Worm (Caenorhabditis elegans) whole organism, late embryonic: Measurements from ENCODE around the gene ints-11.

Source experiments
- ama-1 ChIP-seq: fragments of 150-350 bp; optimal IDR thresholded peaks from 2 replicates; lab custom pipeline; 2014
- fkh-10 ChIP-seq: fragments of 150-350 bp; optimal IDR thresholded peaks from 2 replicates; lab custom pipeline; 2014; ENCODE audit warnings: missing biosample characterization, missing genetic modification reagents, missing genetic modification characterization
- gmeb-2 ChIP-seq: sonication (generic microtip); optimal IDR thresholded peaks from 2 replicates; lab custom pipeline; 2016; ENCODE audit warnings: missing genetic modification characterization, inconsistent platforms, missing compliant biosample characterization
- lin-11 ChIP-seq: fragments of 200-800 bp; sonication (Bioruptor generic); optimal IDR thresholded peaks from 2 replicates; lab custom pipeline; 2018; ENCODE audit warnings: mild to moderate bottlenecking, missing genetic modification characterization, missing compliant biosample characterization
- nhr-11 ChIP-seq: fragments of 150-350 bp; optimal IDR thresholded peaks from 2 replicates; lab custom pipeline; 2014; ENCODE audit warnings: missing biosample characterization, missing genetic modification characterization
- nhr-232 ChIP-seq: sonication (generic microtip); optimal IDR thresholded peaks from 2 replicates; lab custom pipeline; 2016; ENCODE audit warnings: missing genetic modification characterization, missing compliant biosample characterization
- pha-4 ChIP-seq: fragments of 150-350 bp; optimal IDR thresholded peaks from 2 replicates; lab custom pipeline; 2018; ENCODE audit warnings: missing biosample characterization, missing genetic modification reagents, missing genetic modification characterization
- pqm-1 ChIP-seq: sonication (generic microtip); optimal IDR thresholded peaks from 2 replicates; lab custom pipeline; 2016; ENCODE audit warnings: missing genetic modification characterization, missing compliant biosample characterization
- tbx-2 ChIP-seq: sonication (generic microtip); optimal IDR thresholded peaks from 2 replicates; lab custom pipeline; 2016; ENCODE audit warnings: missing genetic modification characterization, missing compliant biosample characterization

DNA sequence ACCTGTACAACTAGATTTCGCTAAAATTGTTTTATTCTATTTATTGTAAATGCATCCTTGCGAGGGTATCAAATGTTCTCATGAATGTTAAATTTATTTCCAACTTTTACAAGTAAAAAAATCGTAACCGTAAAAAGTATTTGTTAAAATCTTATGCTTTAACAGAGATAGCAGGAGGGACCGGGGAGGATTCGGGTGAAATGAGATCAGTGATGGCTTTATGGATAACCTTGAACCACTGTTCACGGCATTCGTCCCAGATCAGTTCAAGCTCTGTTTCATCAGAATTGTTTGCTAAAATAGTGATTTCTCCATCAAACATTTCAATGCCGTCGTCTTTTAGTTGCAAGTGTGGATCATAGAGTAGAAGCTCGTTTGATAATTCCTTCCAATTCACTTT is 2.1 kb downstream of the ints-11 start:
- TF ChIP-seq lin-11 (tag; lab: Kevin White, UChicago) (no peak), gmeb-2 (tag; lab: Kevin White, UChicago) (no peak), nhr-11 (tag; lab: Kevin White, UChicago) (no peak), nhr-232 (tag; lab: Kevin White, UChicago) (no peak), fkh-10 (GFP tag; lab: Kevin White, UChicago) (no peak), ama-1 (lab: Kevin White, UChicago) (no peak), pha-4 (tag; lab: Kevin White, UChicago) (no peak), pqm-1 (tag; lab: Kevin White, UChicago) (no peak), tbx-2 (tag; lab: Kevin White, UChicago) (no peak)
